Worm (Caenorhabditis elegans): Measurements from ENCODE around the gene fbxa-209.

DNA sequence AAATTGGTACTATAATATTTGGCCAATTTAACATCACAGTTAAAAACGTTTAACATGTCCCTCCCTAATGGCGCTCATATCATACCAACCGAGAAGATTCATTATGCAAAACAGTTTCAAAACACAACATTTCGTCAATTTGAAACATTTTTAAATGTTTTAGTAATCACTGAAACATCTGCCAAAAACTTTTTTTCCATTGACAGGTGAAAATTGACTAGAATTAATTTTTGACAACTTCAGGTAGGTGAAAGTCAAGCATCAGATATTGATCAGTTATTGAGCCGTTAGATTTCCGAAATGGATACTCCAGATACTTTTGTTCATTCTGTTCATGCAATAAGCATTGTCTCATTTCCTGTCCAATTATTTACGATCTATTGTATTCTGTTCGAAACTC lies 19.9 kb downstream of the fbxa-209 start, which contains the start of gene srh-257:
- no peak for TF ChIP-seq unc-55 (GFP tag; optimal IDR thresholded peaks at IDR 0.05)
- no peak for TF ChIP-seq pha-4 (tag; optimal IDR thresholded peaks at IDR 0.05)
- TF ChIP-seq unc-3 (GFP tag; conservative IDR thresholded peaks at IDR 0.05), result no peak
- no peak for TF ChIP-seq unc-3 (tag; optimal IDR thresholded peaks at IDR 0.05)
- TF ChIP-seq elt-4 (tag; optimal IDR thresholded peaks at IDR 0.05), result no peak
- TF ChIP-seq nhr-11 (tag; optimal IDR thresholded peaks at IDR 0.05), result no peak
- TF ChIP-seq ceh-19 (GFP tag; optimal IDR thresholded peaks at IDR 0.05), result no peak
- no peak for TF ChIP-seq ceh-34 (tag; optimal IDR thresholded peaks at IDR 0.05)
- TF ChIP-seq elt-2 (tag; optimal IDR thresholded peaks at IDR 0.05), result no peak
- no peak for TF ChIP-seq gmeb-2 (tag; optimal IDR thresholded peaks at IDR 0.05)
- TF ChIP-seq nfya-1 (tag; optimal IDR thresholded peaks at IDR 0.05), result no peak
- no peak for TF ChIP-seq ama-1 (optimal IDR thresholded peaks at IDR 0.05)
- TF ChIP-seq pax-1 (tag; optimal IDR thresholded peaks at IDR 0.05), result no peak
